Fruit fly (Drosophila melanogaster): ENCODE results near the gene Cnot4.

dm6 chr2L:10396488-10396824, at the start of gene Cnot4:
- TF ChIP-seq usp (GFP tag; optimal IDR thresholded peaks at IDR 0.05) (no peak), EcR (GFP tag; optimal IDR thresholded peaks at IDR 0.05) (no peak), psq (optimal IDR thresholded peaks at IDR 0.05) (no peak), CG8478 (optimal IDR thresholded peaks at IDR 0.05) (no peak)
